Worm (Caenorhabditis elegans): ENCODE measurements around the gene fbxb-14.
"Not testable (repeated sequence)": the region's sequence is repeated elsewhere in the genome, so short reads cannot be mapped to it uniquely, and the experiment has no call there.

Gene fbxb-14

ce11 chrII:556185-556584 lies 26.4 kb downstream of the fbxb-14 start, which contains the start of the genes C09E8.1 and C09E8.6:
Gene C09E8.1 (plus strand): TSS chrII:556485.
Gene C09E8.6 (plus strand): TSS chrII:556497.
- TF ChIP-seq elt-3 (tag; optimal IDR thresholded peaks at IDR 0.05) (no peak), mep-1 (tag; optimal IDR thresholded peaks at IDR 0.05) (no peak), ceh-83 (GFP tag; optimal IDR thresholded peaks at IDR 0.05) (no peak)

ce11 chrII:555371-555770 lies 27.2 kb downstream of the fbxb-14 start:
- peak; percentile 5 for TF ChIP-seq unc-62 (GFP tag; optimal IDR thresholded peaks at IDR 0.05)
- TF ChIP-seq nhr-12 (tag; optimal IDR thresholded peaks at IDR 0.05) = no peak
- no peak for TF ChIP-seq sem-2 (GFP tag; optimal IDR thresholded peaks at IDR 0.05)

- TF ChIP-seq ham-2 (GFP tag; optimal IDR thresholded peaks at IDR 0.05) = no peak
Observed at ce11 chrII:551245-551904, 31.2 kb downstream of the fbxb-14 start, which contains the start of gene lips-7. Gene lips-7 (plus strand): TSS chrII:551854.

- TF ChIP-seq drap-1 (GFP tag; optimal IDR thresholded peaks at IDR 0.05) (no peak), mls-2 (tag; optimal IDR thresholded peaks at IDR 0.05) (no peak), pha-4 (tag; optimal IDR thresholded peaks at IDR 0.05) (no peak), ham-2 (GFP tag; optimal IDR thresholded peaks at IDR 0.05) (no peak), unc-39 (tag; optimal IDR thresholded peaks at IDR 0.05) (no peak), unc-120 (tag; optimal IDR thresholded peaks at IDR 0.05; ENCODE audit: poor library complexity, severe bottlenecking) (no peak)
Observed at ce11 chrII:549501-549900, 33.0 kb downstream of the fbxb-14 start.

- TF ChIP-seq lin-32 (GFP tag; optimal IDR thresholded peaks at IDR 0.05) = no peak
- TF ChIP-seq mep-1 (tag; optimal IDR thresholded peaks at IDR 0.05) = no peak
- no peak for TF ChIP-seq unc-39 (tag; optimal IDR thresholded peaks at IDR 0.05)
Observed at ce11 chrII:546405-546804, 36.1 kb downstream of the fbxb-14 start, which contains the start of gene mlt-10. Gene mlt-10 (plus strand): TSS chrII:546705.

ce11 chrII:542416-542815 lies 40.1 kb downstream of the fbxb-14 start:
- TF ChIP-seq unc-62 (GFP tag; optimal IDR thresholded peaks at IDR 0.05) (no peak), nhr-2 (tag; optimal IDR thresholded peaks at IDR 0.05) (no peak), unc-120 (tag; optimal IDR thresholded peaks at IDR 0.05; ENCODE audit: poor library complexity, severe bottlenecking) (no peak), nhr-28 (tag; optimal IDR thresholded peaks at IDR 0.05) (no peak), flh-1 (GFP tag; optimal IDR thresholded peaks at IDR 0.05) (no peak), ztf-11 (tag; optimal IDR thresholded peaks at IDR 0.05) (no peak), snpc-4 (tag; optimal IDR thresholded peaks at IDR 0.05) (no peak), lin-13 (tag; optimal IDR thresholded peaks at IDR 0.05) (no peak), drap-1 (GFP tag; optimal IDR thresholded peaks at IDR 0.05) (no peak)

- TF ChIP-seq ceh-43 (GFP tag; optimal IDR thresholded peaks at IDR 0.05) (no peak), sptf-1 (tag; optimal IDR thresholded peaks at IDR 0.05) (no peak), ceh-39 (tag; optimal IDR thresholded peaks at IDR 0.05) (no peak), nhr-76 (tag; optimal IDR thresholded peaks at IDR 0.05) (no peak), blmp-1 (tag; optimal IDR thresholded peaks at IDR 0.05) (no peak), lin-13 (tag; optimal IDR thresholded peaks at IDR 0.05) (no peak), tbx-8 (GFP tag; optimal IDR thresholded peaks at IDR 0.05) (no peak)
Observed at ce11 chrII:536775-537174, 45.8 kb downstream of the fbxb-14 start, which contains the start of gene T27A1.2. Gene T27A1.2 (minus strand): TSS chrII:536875.

ce11 chrII:535226-535625 lies 47.3 kb downstream of the fbxb-14 start, which contains the start of gene T27A1.3:
Gene T27A1.3 (plus strand): TSS chrII:535526.
- not testable (repeated sequence) for TF ChIP-seq lin-32 (GFP tag; optimal IDR thresholded peaks at IDR 0.05); snpc-4 (tag; optimal IDR thresholded peaks at IDR 0.05); nhr-2 (tag; optimal IDR thresholded peaks at IDR 0.05)

All from whole organism, mixed stage, embryonic.